ENCODE assay signal across 1 fruit fly cellular context in the genomic region with DNA sequence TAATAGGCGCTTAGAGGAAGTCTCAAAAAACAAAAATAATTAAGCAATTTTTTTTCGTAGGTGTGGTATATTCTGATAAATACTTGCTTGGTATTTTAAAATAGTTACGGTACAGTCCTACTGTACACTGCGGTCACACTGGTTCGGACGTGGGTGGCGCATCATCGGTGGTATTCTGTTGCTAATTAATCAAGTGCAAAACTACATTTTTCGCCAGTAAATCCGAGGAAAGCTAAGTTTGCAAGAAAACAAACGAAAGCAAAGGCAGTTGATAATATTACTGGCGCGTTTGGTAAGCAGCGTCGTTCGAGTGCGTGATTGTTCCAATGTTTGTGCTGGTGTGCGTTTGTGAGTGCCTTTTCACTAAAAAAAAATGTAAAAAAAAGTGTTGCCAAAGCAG.
TF ChIP-seq lines count a peak whose summit lies in the region.

A gene (plus strand): TSS at position 125 of the 400 bp plus-strand sequence.

TF ChIP-seq in whole organism, embryonic, 481 proteins besides CTCF, POLR2A, EP300 and RAD21 (continued from another document and continues in another):
- TF ChIP-seq CG3847 (GFP tag; IDR thresholded peaks at IDR 0.05; lab: Robert Waterston, UW), result no peak; the same call in 1 of the 2 replicates
- TF ChIP-seq prd (optimal IDR thresholded peaks at IDR 0.05; lab: Kevin White, UChicago), result no peak
- TF ChIP-seq prd (GFP tag; IDR thresholded peaks at IDR 0.05; lab: Robert Waterston, UW), result no peak
- no peak for TF ChIP-seq luna (GFP tag; optimal IDR thresholded peaks at IDR 0.05; lab: Kevin White, UChicago)
- no peak for TF ChIP-seq psq (GFP tag; optimal IDR thresholded peaks at IDR 0.05; lab: Kevin White, UChicago)
- TF ChIP-seq fd64A (GFP tag; optimal IDR thresholded peaks at IDR 0.05; lab: Kevin White, UChicago), result no peak
- TF ChIP-seq sc (optimal IDR thresholded peaks at IDR 0.05; lab: Kevin White, UChicago), result no peak
- no peak for TF ChIP-seq sc (GFP tag; optimal IDR thresholded peaks at IDR 0.05; lab: Kevin White, UChicago)
- TF ChIP-seq zen (tag; optimal IDR thresholded peaks at IDR 0.05; lab: Kevin White, UChicago), result peak; percentile 44
- TF ChIP-seq nmo (GFP tag; optimal IDR thresholded peaks at IDR 0.05; lab: Kevin White, UChicago), result peak; percentile 28
- TF ChIP-seq sna (GFP tag; IDR thresholded peaks at IDR 0.05; lab: Robert Waterston, UW; ENCODE audit: partially characterized antibody), result no peak
- no peak for TF ChIP-seq CG4707 (GFP tag; optimal IDR thresholded peaks at IDR 0.05; lab: Kevin White, UChicago)
- TF ChIP-seq tap (tag; optimal IDR thresholded peaks at IDR 0.05; lab: Kevin White, UChicago), result no peak
- no peak for TF ChIP-seq CG6791 (GFP tag; IDR thresholded peaks at IDR 0.05; lab: Robert Waterston, UW; ENCODE audit: partially characterized antibody)
- no peak for TF ChIP-seq hbn (GFP tag; IDR thresholded peaks at IDR 0.05; lab: Robert Waterston, UW; ENCODE audit: partially characterized antibody)
- no peak for TF ChIP-seq CG12236 (GFP tag; optimal IDR thresholded peaks at IDR 0.05; lab: Kevin White, UChicago)
- no peak for TF ChIP-seq Hr39 (optimal IDR thresholded peaks at IDR 0.05; lab: Kevin White, UChicago)
- no peak for TF ChIP-seq Neu2 (GFP tag; optimal IDR thresholded peaks at IDR 0.05; lab: Kevin White, UChicago; ENCODE audit: borderline replicate concordance)
- TF ChIP-seq CHES-1-like (GFP tag; optimal IDR thresholded peaks at IDR 0.05; lab: Kevin White, UChicago), result peak; percentile 18
- no peak for TF ChIP-seq Dref (GFP tag; IDR thresholded peaks at IDR 0.05; lab: Robert Waterston, UW)
- TF ChIP-seq CG5953 (GFP tag; IDR thresholded peaks at IDR 0.05; lab: Robert Waterston, UW), result no peak
- no peak for TF ChIP-seq Oaz (GFP tag; IDR thresholded peaks at IDR 0.05; lab: Robert Waterston, UW)
- no peak for TF ChIP-seq Fer3 (tag; optimal IDR thresholded peaks at IDR 0.05; lab: Kevin White, UChicago)
- no peak for TF ChIP-seq yki (optimal IDR thresholded peaks at IDR 0.05; lab: Kevin White, UChicago)
- peak; percentile 2 for TF ChIP-seq phol (tag; optimal IDR thresholded peaks at IDR 0.05; lab: Kevin White, UChicago)
- TF ChIP-seq mld (GFP tag; IDR thresholded peaks at IDR 0.05; lab: Robert Waterston, UW; ENCODE audit: partially characterized antibody), result no peak
- TF ChIP-seq dmrt11E (tag; optimal IDR thresholded peaks at IDR 0.05; lab: Kevin White, UChicago), result no peak
- TF ChIP-seq kni (GFP tag; optimal IDR thresholded peaks at IDR 0.05; lab: Kevin White, UChicago), result no peak
- TF ChIP-seq Gug (GFP tag; IDR thresholded peaks at IDR 0.05; lab: Robert Waterston, UW), result no peak
- TF ChIP-seq CG8281 (tag; optimal IDR thresholded peaks at IDR 0.05; lab: Kevin White, UChicago), result no peak
- no peak for TF ChIP-seq Optix (GFP tag; IDR thresholded peaks at IDR 0.05; lab: Robert Waterston, UW)
- TF ChIP-seq peb (GFP tag; IDR thresholded peaks at IDR 0.05; lab: Robert Waterston, UW), result no peak
- TF ChIP-seq CG11723 (GFP tag; optimal IDR thresholded peaks at IDR 0.05; lab: Kevin White, UChicago), result no peak
- TF ChIP-seq knrl (GFP tag; IDR thresholded peaks at IDR 0.05; lab: Robert Waterston, UW; ENCODE audit: partially characterized antibody), result no peak
- no peak for TF ChIP-seq CG42726 (GFP tag; IDR thresholded peaks at IDR 0.05; lab: Robert Waterston, UW; ENCODE audit: partially characterized antibody)
- no peak for TF ChIP-seq cato (GFP tag; optimal IDR thresholded peaks at IDR 0.05; lab: Kevin White, UChicago; ENCODE audit: borderline replicate concordance)
- no peak for TF ChIP-seq dan (GFP tag; IDR thresholded peaks at IDR 0.05; lab: Robert Waterston, UW)
- no peak for TF ChIP-seq pum (GFP tag; optimal IDR thresholded peaks at IDR 0.05; lab: Kevin White, UChicago)
- no peak for TF ChIP-seq Awh (GFP tag; IDR thresholded peaks at IDR 0.05; lab: Robert Waterston, UW)
- TF ChIP-seq CG32767 (GFP tag; IDR thresholded peaks at IDR 0.05; lab: Robert Waterston, UW), result no peak; the same call in 1 of the 2 replicates
- TF ChIP-seq br (optimal IDR thresholded peaks at IDR 0.05; lab: Kevin White, UChicago), result no peak
- TF ChIP-seq ash1 (GFP tag; optimal IDR thresholded peaks at IDR 0.05; lab: Kevin White, UChicago), result no peak
- TF ChIP-seq CG13894 (tag; optimal IDR thresholded peaks at IDR 0.05; lab: Kevin White, UChicago), result no peak
- peak; percentile 26; the same call in 1 of the 3 replicates for TF ChIP-seq CG17361 (GFP tag; IDR thresholded peaks at IDR 0.05; lab: Robert Waterston, UW)
- 0 out of 2 replicates have a peak, but pooled peaks have one; percentile 12 for TF ChIP-seq CG14441 (GFP tag; IDR thresholded peaks at IDR 0.05; lab: Robert Waterston, UW)
- TF ChIP-seq CG17612 (GFP tag; IDR thresholded peaks at IDR 0.05; lab: Robert Waterston, UW), result no peak
- TF ChIP-seq gt (GFP tag; IDR thresholded peaks at IDR 0.05; lab: Robert Waterston, UW), result no peak
- TF ChIP-seq fu2 (GFP tag; optimal IDR thresholded peaks at IDR 0.05; lab: Kevin White, UChicago), result no peak
- TF ChIP-seq CG12299 (tag; optimal IDR thresholded peaks at IDR 0.05; lab: Kevin White, UChicago), result no peak
- TF ChIP-seq ci (GFP tag; IDR thresholded peaks at IDR 0.05; lab: Robert Waterston, UW), result no peak
- peak; percentile 84 for TF ChIP-seq stwl (tag; optimal IDR thresholded peaks at IDR 0.05; lab: Kevin White, UChicago)
- peak; percentile 45; the same call in 2 of the 3 replicates for TF ChIP-seq row (GFP tag; IDR thresholded peaks at IDR 0.05; lab: Robert Waterston, UW)
- no peak for TF ChIP-seq bsh (GFP tag; optimal IDR thresholded peaks at IDR 0.05; lab: Kevin White, UChicago)
- TF ChIP-seq Ets97D (GFP tag; optimal IDR thresholded peaks at IDR 0.05; lab: Kevin White, UChicago), result peak; percentile 44
- TF ChIP-seq H15 (GFP tag; IDR thresholded peaks at IDR 0.05; lab: Robert Waterston, UW), result no peak
- no peak for TF ChIP-seq Bdp1 (GFP tag; optimal IDR thresholded peaks at IDR 0.05; lab: Kevin White, UChicago)
- no peak for TF ChIP-seq sim (GFP tag; IDR thresholded peaks at IDR 0.05; lab: Robert Waterston, UW)
- TF ChIP-seq Mrtf (GFP tag; IDR thresholded peaks at IDR 0.05; lab: Robert Waterston, UW), result no peak
- TF ChIP-seq Poxn (GFP tag; IDR thresholded peaks at IDR 0.05; lab: Robert Waterston, UW), result no peak
- TF ChIP-seq vfl (GFP tag; optimal IDR thresholded peaks at IDR 0.05; lab: Kevin White, UChicago), result no peak
- TF ChIP-seq shn (GFP tag; optimal IDR thresholded peaks at IDR 0.05; lab: Kevin White, UChicago), result no peak
- TF ChIP-seq CG17328 (GFP tag; IDR thresholded peaks at IDR 0.05; lab: Robert Waterston, UW), result 0 out of 2 replicates have a peak, but pooled peaks have one; percentile 16
- TF ChIP-seq CG2120 (GFP tag; optimal IDR thresholded peaks at IDR 0.05; lab: Kevin White, UChicago), result peak; percentile 1
- no peak for TF ChIP-seq CG14014 (GFP tag; IDR thresholded peaks at IDR 0.05; lab: Robert Waterston, UW)
- no peak for TF ChIP-seq Opbp (GFP tag; IDR thresholded peaks at IDR 0.05; lab: Robert Waterston, UW; ENCODE audit: partially characterized antibody)
- TF ChIP-seq Hmr (GFP tag; optimal IDR thresholded peaks at IDR 0.05; lab: Kevin White, UChicago), result no peak
- no peak for TF ChIP-seq Hsf (GFP tag; optimal IDR thresholded peaks at IDR 0.05; lab: Kevin White, UChicago)
- TF ChIP-seq CG3838 (GFP tag; optimal IDR thresholded peaks at IDR 0.05; lab: Kevin White, UChicago), result no peak
- no peak for TF ChIP-seq Dip2 (GFP tag; IDR thresholded peaks at IDR 0.05; lab: Robert Waterston, UW)
- no peak for TF ChIP-seq CG12769 (tag; optimal IDR thresholded peaks at IDR 0.05; lab: Kevin White, UChicago)
- no peak for TF ChIP-seq Atf-2 (GFP tag; optimal IDR thresholded peaks at IDR 0.05; lab: Kevin White, UChicago)
- TF ChIP-seq hb (GFP tag; IDR thresholded peaks at IDR 0.05; lab: Robert Waterston, UW; ENCODE audit: partially characterized antibody), result no peak
- no peak for TF ChIP-seq abd-A (tag; optimal IDR thresholded peaks at IDR 0.05; lab: Kevin White, UChicago)
- peak; percentile 49 for TF ChIP-seq MBD-R2 (GFP tag; IDR thresholded peaks at IDR 0.05; lab: Robert Waterston, UW)
- no peak for TF ChIP-seq seq (GFP tag; IDR thresholded peaks at IDR 0.05; lab: Robert Waterston, UW)
- TF ChIP-seq PHDP (tag; optimal IDR thresholded peaks at IDR 0.05; lab: Kevin White, UChicago), result no peak
- no peak for TF ChIP-seq grn (GFP tag; optimal IDR thresholded peaks at IDR 0.05; lab: Kevin White, UChicago)
- no peak for TF ChIP-seq nau (GFP tag; optimal IDR thresholded peaks at IDR 0.05; lab: Kevin White, UChicago)
- no peak for TF ChIP-seq stc (GFP tag; IDR thresholded peaks at IDR 0.05; lab: Robert Waterston, UW)
- TF ChIP-seq CG12391 (tag; optimal IDR thresholded peaks at IDR 0.05; lab: Kevin White, UChicago), result peak; percentile 30
- peak; percentile 29 for TF ChIP-seq sug (tag; optimal IDR thresholded peaks at IDR 0.05; lab: Kevin White, UChicago)
- no peak for TF ChIP-seq ap (GFP tag; IDR thresholded peaks at IDR 0.05; lab: Robert Waterston, UW)
- TF ChIP-seq trem (tag; optimal IDR thresholded peaks at IDR 0.05; lab: Kevin White, UChicago), result peak; percentile 34
- no peak for TF ChIP-seq Nf-YC (tag; optimal IDR thresholded peaks at IDR 0.05; lab: Kevin White, UChicago)
- TF ChIP-seq ase (GFP tag; IDR thresholded peaks at IDR 0.05; lab: Robert Waterston, UW), result no peak
- no peak for TF ChIP-seq cad (GFP tag; optimal IDR thresholded peaks at IDR 0.05; lab: Kevin White, UChicago)
- no peak for TF ChIP-seq Oli (tag; optimal IDR thresholded peaks at IDR 0.05; lab: Kevin White, UChicago)
- peak; percentile 28 for TF ChIP-seq ftz-f1 (GFP tag; optimal IDR thresholded peaks at IDR 0.05; lab: Kevin White, UChicago)
- TF ChIP-seq cwo (GFP tag; optimal IDR thresholded peaks at IDR 0.05; lab: Kevin White, UChicago), result no peak
- TF ChIP-seq GATAe (GFP tag; conservative IDR thresholded peaks at IDR 0.05; lab: Robert Waterston, UW), result no peak
- TF ChIP-seq Antp (GFP tag; optimal IDR thresholded peaks at IDR 0.05; lab: Kevin White, UChicago), result no peak
- TF ChIP-seq CG7786 (GFP tag; optimal IDR thresholded peaks at IDR 0.05; lab: Kevin White, UChicago), result no peak
- TF ChIP-seq CG5180 (GFP tag; optimal IDR thresholded peaks at IDR 0.05; lab: Kevin White, UChicago), result no peak
- no peak for TF ChIP-seq CG8089 (GFP tag; optimal IDR thresholded peaks at IDR 0.05; lab: Kevin White, UChicago)
- TF ChIP-seq ttk (GFP tag; IDR thresholded peaks at IDR 0.05; lab: Robert Waterston, UW), result no peak
- TF ChIP-seq Trl (optimal IDR thresholded peaks at IDR 0.05; lab: Kevin White, UChicago), result no peak
- no peak for TF ChIP-seq Trl (GFP tag; optimal IDR thresholded peaks at IDR 0.05; lab: Kevin White, UChicago)
- peak; percentile 1 for TF ChIP-seq Fer1 (GFP tag; optimal IDR thresholded peaks at IDR 0.05; lab: Kevin White, UChicago)
- TF ChIP-seq org-1 (GFP tag; optimal IDR thresholded peaks at IDR 0.05; lab: Kevin White, UChicago), result no peak
- TF ChIP-seq HLH3B (GFP tag; IDR thresholded peaks at IDR 0.05; lab: Robert Waterston, UW), result no peak
- no peak for TF ChIP-seq Dek (tag; optimal IDR thresholded peaks at IDR 0.05; lab: Kevin White, UChicago)
- no peak for TF ChIP-seq Deaf1 (tag; optimal IDR thresholded peaks at IDR 0.05; lab: Kevin White, UChicago)
- TF ChIP-seq Hmx (GFP tag; optimal IDR thresholded peaks at IDR 0.05; lab: Kevin White, UChicago), result no peak
- TF ChIP-seq chm (GFP tag; IDR thresholded peaks at IDR 0.05; lab: Robert Waterston, UW), result no peak
- TF ChIP-seq CG4328 (GFP tag; optimal IDR thresholded peaks at IDR 0.05; lab: Kevin White, UChicago), result no peak
- no peak for TF ChIP-seq CG34376 (GFP tag; optimal IDR thresholded peaks at IDR 0.05; lab: Kevin White, UChicago)
- peak; percentile 19 for TF ChIP-seq gcm (GFP tag; optimal IDR thresholded peaks at IDR 0.05; lab: Kevin White, UChicago)
- TF ChIP-seq Camta (GFP tag; optimal IDR thresholded peaks at IDR 0.05; lab: Kevin White, UChicago), result no peak
- TF ChIP-seq CG11560 (tag; IDR thresholded peaks at IDR 0.05; lab: Robert Waterston, UW), result no peak
- TF ChIP-seq Abd-B (GFP tag; optimal IDR thresholded peaks at IDR 0.05; lab: Kevin White, UChicago), result no peak
- TF ChIP-seq eve (GFP tag; optimal IDR thresholded peaks at IDR 0.05; lab: Kevin White, UChicago), result no peak
- TF ChIP-seq Ada2b (GFP tag; IDR thresholded peaks at IDR 0.05; lab: Robert Waterston, UW), result no peak
- no peak for TF ChIP-seq CG13424 (tag; optimal IDR thresholded peaks at IDR 0.05; lab: Kevin White, UChicago)
- no peak for TF ChIP-seq CG4854 (GFP tag; optimal IDR thresholded peaks at IDR 0.05; lab: Kevin White, UChicago)
- no peak for TF ChIP-seq CG3407 (GFP tag; optimal IDR thresholded peaks at IDR 0.05; lab: Kevin White, UChicago)
- TF ChIP-seq CG6254 (GFP tag; optimal IDR thresholded peaks at IDR 0.05; lab: Kevin White, UChicago), result no peak
- TF ChIP-seq NFAT (GFP tag; IDR thresholded peaks at IDR 0.05; lab: Robert Waterston, UW), result no peak
- TF ChIP-seq Bgb (GFP tag; IDR thresholded peaks at IDR 0.05; lab: Robert Waterston, UW; ENCODE audit: partially characterized antibody), result peak; percentile 35; the same call in 1 of the 2 replicates
- TF ChIP-seq CG14860 (GFP tag; IDR thresholded peaks at IDR 0.05; lab: Robert Waterston, UW; ENCODE audit: partially characterized antibody), result no peak
- no peak for TF ChIP-seq Dfd (GFP tag; optimal IDR thresholded peaks at IDR 0.05; lab: Kevin White, UChicago)
- TF ChIP-seq CG12942 (GFP tag; optimal IDR thresholded peaks at IDR 0.05; lab: Kevin White, UChicago), result no peak
- no peak for TF ChIP-seq pan (optimal IDR thresholded peaks at IDR 0.05; lab: Kevin White, UChicago)
- TF ChIP-seq pan (GFP tag; optimal IDR thresholded peaks at IDR 0.05 in 1 of 2, IDR thresholded peaks at IDR 0.05 in 1 of 2), result no peak
- TF ChIP-seq fd96Cb (tag; optimal IDR thresholded peaks at IDR 0.05; lab: Kevin White, UChicago), result no peak
- TF ChIP-seq CG33557 (GFP tag; optimal IDR thresholded peaks at IDR 0.05; lab: Kevin White, UChicago), result no peak
- TF ChIP-seq cas (GFP tag; IDR thresholded peaks at IDR 0.05; lab: Robert Waterston, UW), result no peak
- TF ChIP-seq CG32532 (GFP tag; IDR thresholded peaks at IDR 0.05; lab: Robert Waterston, UW), result peak; percentile 31; the same call in 1 of the 2 replicates
- no peak for TF ChIP-seq jigr1 (GFP tag; IDR thresholded peaks at IDR 0.05; lab: Robert Waterston, UW)
- TF ChIP-seq lilli (GFP tag; optimal IDR thresholded peaks at IDR 0.05; lab: Kevin White, UChicago), result peak; percentile 33
- no peak for TF ChIP-seq CG13296 (GFP tag; optimal IDR thresholded peaks at IDR 0.05; lab: Kevin White, UChicago)
- peak; percentile 27 for TF ChIP-seq CG2712 (tag; optimal IDR thresholded peaks at IDR 0.05; lab: Kevin White, UChicago)
- TF ChIP-seq CG1024 (GFP tag; IDR thresholded peaks at IDR 0.05; lab: Robert Waterston, UW), result 0 out of 2 replicates have a peak, but pooled peaks have one; percentile 5
